Worm (Caenorhabditis elegans): ENCODE results near the gene srj-18.

- TF ChIP-seq sea-1 (GFP tag; conservative IDR thresholded peaks at IDR 0.05) (no peak), ama-1 (optimal IDR thresholded peaks at IDR 0.05) (no peak), F13C5.2 (tag; optimal IDR thresholded peaks at IDR 0.05) (no peak), pes-1 (GFP tag; IDR thresholded peaks at IDR 0.05) (no peak), flt-1 (GFP tag; IDR thresholded peaks at IDR 0.05) (no peak), aly-1 (tag; optimal IDR thresholded peaks at IDR 0.05) (no peak), B0310.2 (tag; optimal IDR thresholded peaks at IDR 0.05) (no peak), tra-4 (tag; optimal IDR thresholded peaks at IDR 0.05) (no peak), hmbx-1 (tag; optimal IDR thresholded peaks at IDR 0.05) (no peak), scrt-1 (GFP tag; IDR thresholded peaks at IDR 0.05) (no peak), tbx-11 (GFP tag; IDR thresholded peaks at IDR 0.05) (no peak)
Measured at ce11 chrV:2765052-2765451, 9.1 kb upstream of the srj-18 start, which contains the start of gene dhs-14.

Data from whole organism, early embryonic.